Worm (Caenorhabditis elegans): ENCODE measurements around the gene arv-1.
A peak's percentile ranks its signal among the peaks of the same experiment; 100 is the strongest.

Gene arv-1

ce11 chrII:10168905-10169782 is 31.5 kb downstream of the arv-1 start, which contains the start of gene daf-19:
Gene daf-19, minus strand, starts transcription at chrII:10169346.
- TF ChIP-seq flt-1 (GFP tag; IDR thresholded peaks at IDR 0.05) (peak; percentile 17; the same call in 1 of the 2 replicates), ceh-13 (GFP tag; optimal IDR thresholded peaks at IDR 0.05) (no peak), hnd-1 (tag; optimal IDR thresholded peaks at IDR 0.05) (peak; percentile 24), ceh-36 (tag; optimal IDR thresholded peaks at IDR 0.05) (peak; percentile 47), ets-7 (tag; optimal IDR thresholded peaks at IDR 0.05) (no peak), scrt-1 (GFP tag; IDR thresholded peaks at IDR 0.05) (peak; percentile 73; the same call in 1 of the 2 replicates), hmg-4 (GFP tag; optimal IDR thresholded peaks at IDR 0.05) (peak; percentile 93), tbx-11 (GFP tag; IDR thresholded peaks at IDR 0.05) (no peak), aly-1 (tag; optimal IDR thresholded peaks at IDR 0.05) (peak; percentile 87), tra-4 (tag; optimal IDR thresholded peaks at IDR 0.05) (peak; percentile 62), hmbx-1 (tag; optimal IDR thresholded peaks at IDR 0.05) (peak; percentile 26), pes-1 (GFP tag; IDR thresholded peaks at IDR 0.05) (no peak), tbx-37 (GFP tag; conservative IDR thresholded peaks at IDR 0.05) (no peak), ama-1 (optimal IDR thresholded peaks at IDR 0.05) (no peak), sea-1 (GFP tag; conservative IDR thresholded peaks at IDR 0.05) (0 out of 2 replicates have a peak, but pooled peaks have one; percentile 39), B0310.2 (tag; optimal IDR thresholded peaks at IDR 0.05) (peak; percentile 52), F13C5.2 (tag; optimal IDR thresholded peaks at IDR 0.05) (peak; percentile 77)

ce11 chrII:10167731-10168130 is 32.9 kb downstream of the arv-1 start:
- TF ChIP-seq hmbx-1 (tag; optimal IDR thresholded peaks at IDR 0.05) (no peak), scrt-1 (GFP tag; IDR thresholded peaks at IDR 0.05) (no peak), tbx-37 (GFP tag; conservative IDR thresholded peaks at IDR 0.05) (no peak), ceh-13 (GFP tag; optimal IDR thresholded peaks at IDR 0.05) (no peak), ceh-36 (tag; optimal IDR thresholded peaks at IDR 0.05) (no peak), aly-1 (tag; optimal IDR thresholded peaks at IDR 0.05) (no peak)

- TF ChIP-seq pes-1 (GFP tag; IDR thresholded peaks at IDR 0.05) (no peak), tbx-37 (GFP tag; conservative IDR thresholded peaks at IDR 0.05) (no peak), sea-1 (GFP tag; conservative IDR thresholded peaks at IDR 0.05) (no peak), F13C5.2 (tag; optimal IDR thresholded peaks at IDR 0.05) (no peak), aly-1 (tag; optimal IDR thresholded peaks at IDR 0.05) (no peak), scrt-1 (GFP tag; IDR thresholded peaks at IDR 0.05) (no peak), tra-4 (tag; optimal IDR thresholded peaks at IDR 0.05) (no peak), B0310.2 (tag; optimal IDR thresholded peaks at IDR 0.05) (no peak), ama-1 (optimal IDR thresholded peaks at IDR 0.05) (no peak), hmbx-1 (tag; optimal IDR thresholded peaks at IDR 0.05) (no peak), hnd-1 (tag; optimal IDR thresholded peaks at IDR 0.05) (no peak), ets-7 (tag; optimal IDR thresholded peaks at IDR 0.05) (no peak), hmg-4 (GFP tag; optimal IDR thresholded peaks at IDR 0.05) (no peak), ceh-36 (tag; optimal IDR thresholded peaks at IDR 0.05) (no peak), tbx-11 (GFP tag; IDR thresholded peaks at IDR 0.05) (no peak), flt-1 (GFP tag; IDR thresholded peaks at IDR 0.05) (no peak), ceh-13 (GFP tag; optimal IDR thresholded peaks at IDR 0.05) (no peak)
Observed at ce11 chrII:10166365-10166764, 34.3 kb downstream of the arv-1 start.

- TF ChIP-seq aly-1 (tag; optimal IDR thresholded peaks at IDR 0.05) (no peak), tbx-11 (GFP tag; IDR thresholded peaks at IDR 0.05) (no peak), pes-1 (GFP tag; IDR thresholded peaks at IDR 0.05) (no peak), hmg-4 (GFP tag; optimal IDR thresholded peaks at IDR 0.05) (no peak), B0310.2 (tag; optimal IDR thresholded peaks at IDR 0.05) (no peak), sea-1 (GFP tag; conservative IDR thresholded peaks at IDR 0.05) (no peak), scrt-1 (GFP tag; IDR thresholded peaks at IDR 0.05) (no peak), ama-1 (optimal IDR thresholded peaks at IDR 0.05) (no peak), tbx-37 (GFP tag; conservative IDR thresholded peaks at IDR 0.05) (no peak), ceh-36 (tag; optimal IDR thresholded peaks at IDR 0.05) (no peak), hnd-1 (tag; optimal IDR thresholded peaks at IDR 0.05) (no peak), tra-4 (tag; optimal IDR thresholded peaks at IDR 0.05) (no peak)
Observed at ce11 chrII:10164137-10164536, 36.5 kb downstream of the arv-1 start.

- TF ChIP-seq tbx-11 (GFP tag; IDR thresholded peaks at IDR 0.05) (peak; percentile 50; the same call in 1 of the 2 replicates), ceh-36 (tag; optimal IDR thresholded peaks at IDR 0.05) (no peak)
Observed at ce11 chrII:10162785-10163184, 37.8 kb downstream of the arv-1 start.

- TF ChIP-seq F13C5.2 (tag; optimal IDR thresholded peaks at IDR 0.05) = no peak
- no peak for TF ChIP-seq tra-4 (tag; optimal IDR thresholded peaks at IDR 0.05)
- TF ChIP-seq ceh-13 (GFP tag; optimal IDR thresholded peaks at IDR 0.05) = no peak
- TF ChIP-seq B0310.2 (tag; optimal IDR thresholded peaks at IDR 0.05) = no peak
- no peak for TF ChIP-seq scrt-1 (GFP tag; IDR thresholded peaks at IDR 0.05)
- TF ChIP-seq ets-7 (tag; optimal IDR thresholded peaks at IDR 0.05) = no peak
- TF ChIP-seq tbx-11 (GFP tag; IDR thresholded peaks at IDR 0.05) = no peak
- no peak for TF ChIP-seq flt-1 (GFP tag; IDR thresholded peaks at IDR 0.05)
- no peak for TF ChIP-seq hmg-4 (GFP tag; optimal IDR thresholded peaks at IDR 0.05)
- no peak for TF ChIP-seq hnd-1 (tag; optimal IDR thresholded peaks at IDR 0.05)
Observed at ce11 chrII:10155106-10155505, 45.5 kb downstream of the arv-1 start, which contains the start of gene nlp-63. Gene nlp-63, plus strand, starts transcription at chrII:10155406.
